Worm (Caenorhabditis elegans): ENCODE measurements around the gene lec-4.

DNA sequence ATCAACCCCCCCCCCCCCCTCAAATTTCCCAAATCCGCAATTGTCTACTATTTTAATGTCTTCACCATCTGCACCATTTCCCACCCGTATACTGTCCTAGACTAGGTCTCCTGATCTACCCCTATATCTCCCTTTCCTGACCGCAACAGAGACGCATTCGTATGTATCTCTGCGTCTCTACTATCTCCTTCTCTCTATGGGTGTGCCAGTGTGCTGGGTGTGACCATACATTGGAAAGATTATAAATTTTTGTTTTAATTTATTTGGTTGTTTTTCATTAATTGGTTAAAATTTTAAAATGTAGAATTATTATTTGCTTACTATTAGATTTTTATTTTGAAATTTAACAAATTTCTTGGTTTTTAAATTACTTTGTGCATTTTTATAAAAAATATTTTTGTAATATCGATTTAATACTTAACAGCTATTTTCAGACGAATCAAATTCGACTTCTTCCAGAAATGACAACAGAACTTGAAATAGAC is 48.9 kb upstream of the lec-4 start, which contains the start of gene amx-1:
- TF ChIP-seq ama-1 (optimal IDR thresholded peaks at IDR 0.05): no peak
- no peak for TF ChIP-seq tbx-11 (GFP tag; IDR thresholded peaks at IDR 0.05)
- TF ChIP-seq B0310.2 (tag; optimal IDR thresholded peaks at IDR 0.05): no peak
- TF ChIP-seq flt-1 (GFP tag; IDR thresholded peaks at IDR 0.05): no peak
- no peak for TF ChIP-seq tbx-37 (GFP tag; conservative IDR thresholded peaks at IDR 0.05)
- TF ChIP-seq hmbx-1 (tag; optimal IDR thresholded peaks at IDR 0.05): no peak
- TF ChIP-seq ceh-36 (tag; optimal IDR thresholded peaks at IDR 0.05): no peak
- TF ChIP-seq sea-1 (GFP tag; conservative IDR thresholded peaks at IDR 0.05): no peak

Data from whole organism, early embryonic.